Worm (Caenorhabditis elegans) whole organism, L3 larva: ENCODE measurements around the gene T16G12.9.

Experiments used
- R02D3.7 ChIP-seq: fragments of 150-350 bp; optimal IDR thresholded peaks from 2 replicates; lab custom pipeline; 2014; ENCODE audit warnings: missing biosample characterization, missing genetic modification characterization
- aly-2 ChIP-seq: fragments of 150-350 bp; optimal IDR thresholded peaks from 2 replicates; lab custom pipeline; 2014; ENCODE audit warnings: missing biosample characterization, missing genetic modification characterization
- ama-1 ChIP-seq: fragments of 150-350 bp; optimal IDR thresholded peaks from 2 replicates; lab custom pipeline; 2018
- ceh-16 ChIP-seq: sonication (generic microtip); optimal IDR thresholded peaks from 2 replicates; lab custom pipeline; 2017; ENCODE audit warnings: missing biosample characterization, missing genetic modification characterization
- fkh-10 ChIP-seq: sonication (generic microtip); optimal IDR thresholded peaks from 2 replicates; lab custom pipeline; 2017; ENCODE audit warnings: missing biosample characterization, missing genetic modification reagents, missing genetic modification characterization
- nhr-11 ChIP-seq: fragments of 150-350 bp; optimal IDR thresholded peaks from 2 replicates; lab custom pipeline; 2014; ENCODE audit warnings: missing biosample characterization, missing genetic modification characterization
- pqm-1 ChIP-seq: fragments of 150-350 bp; optimal IDR thresholded peaks from 2 replicates; lab custom pipeline; 2017; ENCODE audit warnings: missing biosample characterization, missing genetic modification characterization, inconsistent platforms
- snpc-4 ChIP-seq: fragments of 150-350 bp; optimal IDR thresholded peaks from 2 replicates; lab custom pipeline; 2014; ENCODE audit warnings: missing biosample characterization, missing genetic modification characterization
- tbx-2 ChIP-seq: sonication (generic microtip); optimal IDR thresholded peaks from 2 replicates; lab custom pipeline; 2016; ENCODE audit warnings: mild to moderate bottlenecking, missing genetic modification characterization, missing compliant biosample characterization
- zag-1 ChIP-seq: fragments of 150-350 bp; optimal IDR thresholded peaks from 2 replicates; lab custom pipeline; 2014; ENCODE audit warnings: missing biosample characterization, missing genetic modification characterization
- ztf-11 ChIP-seq: fragments of 150-350 bp; optimal IDR thresholded peaks from 2 replicates; lab custom pipeline; 2014; ENCODE audit warnings: missing biosample characterization, missing genetic modification characterization
- ztf-4 ChIP-seq: fragments of 150-350 bp; optimal IDR thresholded peaks from 2 replicates; lab custom pipeline; 2014; ENCODE audit warnings: missing biosample characterization, missing genetic modification characterization

DNA sequence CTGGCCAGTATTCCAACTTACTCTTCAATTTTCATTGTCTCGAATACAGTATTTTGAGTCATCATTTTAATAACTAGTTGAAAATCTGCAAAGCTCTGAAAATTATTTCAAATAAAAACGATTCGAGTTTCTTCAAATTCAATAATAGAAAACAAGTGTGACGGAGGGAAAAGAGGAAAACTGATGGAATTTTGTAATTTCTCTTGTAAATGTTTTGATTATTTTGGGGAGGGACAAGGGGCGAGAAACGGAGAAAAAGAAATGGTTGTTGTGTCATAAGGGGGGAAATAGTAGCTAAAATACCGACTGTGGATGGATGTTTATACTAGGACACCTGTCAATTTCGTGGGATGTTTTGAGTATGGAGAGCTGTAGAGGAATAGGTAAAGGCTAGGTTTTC, at the start of gene T16G12.9:
- TF ChIP-seq ztf-11 (tag; lab: Kevin White, UChicago) (no peak), snpc-4 (no peak), zag-1 (tag; lab: Kevin White, UChicago) (no peak), tbx-2 (tag; lab: Kevin White, UChicago) (no peak), fkh-10 (GFP tag; lab: Kevin White, UChicago) (no peak), R02D3.7 (no peak), aly-2 (no peak), ztf-4 (no peak), ceh-16 (no peak), nhr-11 (no peak), pqm-1 (no peak), ama-1 (lab: Kevin White, UChicago) (no peak)
